Worm (Caenorhabditis elegans): ENCODE results near the gene F14F7.7.

F14F7.7 gene

ce11 chrIII:13069416-13069815, 38.7 kb downstream of the F14F7.7 start (continued):
- no peak for TF ChIP-seq spr-3 (GFP tag; optimal IDR thresholded peaks at IDR 0.05)
- TF ChIP-seq ztf-11 (tag; optimal IDR thresholded peaks at IDR 0.05) = no peak
- TF ChIP-seq egl-27 (tag; optimal IDR thresholded peaks at IDR 0.05) = no peak
- no peak for TF ChIP-seq daf-19 (GFP tag; conservative IDR thresholded peaks at IDR 0.05)
- TF ChIP-seq snpc-4 (tag; optimal IDR thresholded peaks at IDR 0.05) = no peak
- no peak for TF ChIP-seq ZK546.5 (tag; optimal IDR thresholded peaks at IDR 0.05)
- no peak for TF ChIP-seq dmd-6 (GFP tag; IDR thresholded peaks at IDR 0.05)
- TF ChIP-seq nhr-28 (tag; optimal IDR thresholded peaks at IDR 0.05) = peak; percentile 66
- no peak for TF ChIP-seq rbr-2 (tag; optimal IDR thresholded peaks at IDR 0.05)
- no peak for TF ChIP-seq nhr-102 (tag; optimal IDR thresholded peaks at IDR 0.05)
- no peak for TF ChIP-seq dmd-9 (GFP tag; IDR thresholded peaks at IDR 0.05)
- no peak for TF ChIP-seq nhr-11 (tag; optimal IDR thresholded peaks at IDR 0.05)
- TF ChIP-seq pqm-1 (tag; optimal IDR thresholded peaks at IDR 0.05) = peak; percentile 3
- TF ChIP-seq set-16 (GFP tag; IDR thresholded peaks at IDR 0.05) = no peak
- no peak for TF ChIP-seq dmd-8 (GFP tag; IDR thresholded peaks at IDR 0.05)
- TF ChIP-seq mdl-1 (tag; optimal IDR thresholded peaks at IDR 0.05) = no peak
- TF ChIP-seq mxl-2 (GFP tag; conservative IDR thresholded peaks at IDR 0.05) = no peak
- TF ChIP-seq aha-1 (tag) = no peak
- no peak for TF ChIP-seq pha-4 (GFP tag; IDR thresholded peaks at IDR 0.05)
- no peak for TF ChIP-seq pha-4 (tag; optimal IDR thresholded peaks at IDR 0.05)
- no peak for TF ChIP-seq tag-97 (GFP tag; IDR thresholded peaks at IDR 0.05)
- TF ChIP-seq madf-5 (GFP tag; IDR thresholded peaks at IDR 0.05) = no peak
- no peak for TF ChIP-seq D1046.2 (GFP tag; IDR thresholded peaks at IDR 0.05)
- TF ChIP-seq nhr-77 (tag; optimal IDR thresholded peaks at IDR 0.05) = peak; percentile 12
- no peak for TF ChIP-seq nhr-25 (tag; optimal IDR thresholded peaks at IDR 0.05; ENCODE audit: borderline replicate concordance, insufficient read depth)
- TF ChIP-seq Y105C5A.15 (GFP tag; IDR thresholded peaks at IDR 0.05) = no peak

ce11 chrIII:13070548-13071050, 39.9 kb downstream of the F14F7.7 start, which contains the start of gene Y39E4B.6:
Y39E4B.6 (plus strand) TSS chrIII:13070756.
- TF ChIP-seq nhr-76 (tag; optimal IDR thresholded peaks at IDR 0.05) (peak; percentile 26), nhr-77 (tag; optimal IDR thresholded peaks at IDR 0.05) (peak; percentile 98), T20F7.1 (GFP tag; optimal IDR thresholded peaks at IDR 0.05) (peak; percentile 90), saeg-2 (GFP tag; IDR thresholded peaks at IDR 0.05) (peak; percentile 79; the same call in 1 of the 2 replicates), ceh-20 (GFP tag; IDR thresholded peaks at IDR 0.05) (peak; percentile 97), hlh-11 (tag; optimal IDR thresholded peaks at IDR 0.05) (peak; percentile 98), zag-1 (tag; optimal IDR thresholded peaks at IDR 0.05) (no peak), nhr-111 (GFP tag; optimal IDR thresholded peaks at IDR 0.05) (no peak), mes-2 (tag; optimal IDR thresholded peaks at IDR 0.05; ENCODE audit: poor library complexity, severe bottlenecking) (peak; percentile 90), spr-1 (tag; optimal IDR thresholded peaks at IDR 0.05) (peak; percentile 90), daf-19 (GFP tag; conservative IDR thresholded peaks at IDR 0.05) (no peak), lin-1 (GFP tag; IDR thresholded peaks at IDR 0.05) (peak; percentile 68; the same call in 1 of the 2 replicates), duxl-1 (tag; optimal IDR thresholded peaks at IDR 0.05; ENCODE audit: poor library complexity) (peak; percentile 11), Y75B8A.6 (GFP tag; IDR thresholded peaks at IDR 0.05) (no peak), ctbp-1 (GFP tag; IDR thresholded peaks at IDR 0.05) (peak; percentile 98), ama-1 (optimal IDR thresholded peaks at IDR 0.05) (peak; percentile 98), Y48G9A.11 (GFP tag; IDR thresholded peaks at IDR 0.05) (0 out of 2 replicates have a peak, but pooled peaks have one; percentile 15), aly-2 (tag; optimal IDR thresholded peaks at IDR 0.05) (no peak), daf-12 (tag; optimal IDR thresholded peaks at IDR 0.05) (no peak), dve-1 (tag; optimal IDR thresholded peaks at IDR 0.05; ENCODE audit: insufficient read depth) (peak; percentile 95), daf-8 (GFP tag; IDR thresholded peaks at IDR 0.05) (0 out of 2 replicates have a peak, but pooled peaks have one; percentile 53), ceh-62 (tag; optimal IDR thresholded peaks at IDR 0.05) (no peak), ZK546.5 (tag; optimal IDR thresholded peaks at IDR 0.05) (peak in 1 of 2 experiments; percentile 61), D1046.2 (GFP tag; IDR thresholded peaks at IDR 0.05) (peak; percentile 76; the same call in 1 of the 2 replicates), madf-5 (GFP tag; IDR thresholded peaks at IDR 0.05) (peak in 1 of 2 experiments; percentile 49; a peak in 1 of 4 replicates), Y105C5A.15 (GFP tag; IDR thresholded peaks at IDR 0.05) (no peak), zip-11 (GFP tag; IDR thresholded peaks at IDR 0.05) (0 out of 2 replicates have a peak, but pooled peaks have one; percentile 7), F26F4.8 (GFP tag; conservative IDR thresholded peaks at IDR 0.05) (no peak), hmg-1.1 (GFP tag; IDR thresholded peaks at IDR 0.05) (peak; percentile 98), dpl-1 (GFP tag; optimal IDR thresholded peaks at IDR 0.05) (peak; percentile 75)

Measured in whole organism, L4 larva.